Worm (Caenorhabditis elegans) whole organism, L2 larva: ENCODE results near the gene T16G12.9.
A peak's percentile ranks its signal among the peaks of the same experiment; 100 is the strongest.

Source experiments
- C34F6.9 ChIP-seq: fragments of 150-350 bp; optimal IDR thresholded peaks from 2 replicates; lab custom pipeline; 2014; ENCODE audit warnings: missing biosample characterization, missing genetic modification characterization
- F13H6.1 ChIP-seq: sonication (generic microtip); optimal IDR thresholded peaks from 2 replicates; lab custom pipeline; 2016; ENCODE audit warnings: missing genetic modification characterization, missing compliant biosample characterization
- R02D3.7 ChIP-seq: fragments of 150-350 bp; optimal IDR thresholded peaks from 2 replicates; lab custom pipeline; 2014; ENCODE audit warnings: missing biosample characterization, missing genetic modification characterization
- Y55F3AM.14 ChIP-seq: fragments of 200-800 bp; sonication (Bioruptor generic); optimal IDR thresholded peaks from 2 replicates; lab custom pipeline; 2018; ENCODE audit warnings: mild to moderate bottlenecking, missing genetic modification characterization, missing compliant biosample characterization
- aly-2 ChIP-seq: fragments of 150-350 bp; optimal IDR thresholded peaks from 2 replicates; lab custom pipeline; 2014; ENCODE audit warnings: missing biosample characterization, missing genetic modification characterization
- ama-1 ChIP-seq: fragments of 150-350 bp; optimal IDR thresholded peaks from 2 replicates; lab custom pipeline; 2018; ENCODE audit warnings: inconsistent platforms
- blmp-1 ChIP-seq: sonication (generic microtip); optimal IDR thresholded peaks from 2 replicates; lab custom pipeline; 2017; ENCODE audit warnings: missing genetic modification characterization, mild to moderate bottlenecking, missing compliant biosample characterization, antibody characterized with exemption, moderate library complexity; ENCODE audit not compliant: insufficient read depth
- ceh-16 ChIP-seq: fragments of 150-350 bp; optimal IDR thresholded peaks from 2 replicates; lab custom pipeline; 2014; ENCODE audit warnings: missing biosample characterization, missing genetic modification characterization
- ceh-82 ChIP-seq: fragments of 150-350 bp; optimal IDR thresholded peaks from 2 replicates; lab custom pipeline; 2014; ENCODE audit warnings: missing biosample characterization, missing genetic modification characterization
- crh-2 ChIP-seq: sonication (generic microtip); optimal IDR thresholded peaks from 2 replicates; lab custom pipeline; 2017; ENCODE audit warnings: missing biosample characterization, missing genetic modification characterization
- dmd-4 ChIP-seq: sonication (generic microtip); optimal IDR thresholded peaks from 2 replicates; lab custom pipeline; 2017; ENCODE audit warnings: missing biosample characterization, missing genetic modification characterization
- egl-27 ChIP-seq: sonication (generic microtip); optimal IDR thresholded peaks from 3 replicates; lab custom pipeline; 2017; ENCODE audit warnings: missing biosample characterization, missing genetic modification reagents, missing genetic modification characterization
- fos-1 ChIP-seq: fragments of 150-350 bp; optimal IDR thresholded peaks from 2 replicates; lab custom pipeline; 2014; ENCODE audit warnings: missing biosample characterization, missing genetic modification characterization
- gmeb-1 ChIP-seq: fragments of 150-350 bp; optimal IDR thresholded peaks from 2 replicates; lab custom pipeline; 2014; ENCODE audit warnings: missing biosample characterization, missing genetic modification characterization
- lin-39 ChIP-seq: fragments of 150-350 bp; optimal IDR thresholded peaks from 2 replicates; lab custom pipeline; 2014; ENCODE audit warnings: missing biosample characterization, missing genetic modification reagents, missing genetic modification characterization
- lsy-2 ChIP-seq, 2 experiments: fragments of 150-350 bp in 1 of 2; sonication (generic microtip) in 1 of 2; optimal IDR thresholded peaks; 2 replicates each; lab custom pipeline; 2014 to 2017; ENCODE audit warnings: missing biosample characterization in 2 of 2, missing genetic modification characterization in 2 of 2
- mbf-1 ChIP-seq: sonication (generic microtip); optimal IDR thresholded peaks from 2 replicates; lab custom pipeline; 2017; ENCODE audit warnings: missing biosample characterization, missing genetic modification characterization
- mdl-1 ChIP-seq, 2 experiments: fragments of 150-350 bp in 1 of 2; sonication (generic microtip) in 1 of 2; optimal IDR thresholded peaks; 2 replicates each; lab custom pipeline; 2017; ENCODE audit warnings: missing biosample characterization in 2 of 2, missing genetic modification characterization in 2 of 2
- nhr-11 ChIP-seq: fragments of 150-350 bp; optimal IDR thresholded peaks from 2 replicates; lab custom pipeline; 2014; ENCODE audit warnings: missing biosample characterization, missing genetic modification characterization
- nhr-12 ChIP-seq: fragments of 150-350 bp; optimal IDR thresholded peaks from 2 replicates; lab custom pipeline; 2014; ENCODE audit warnings: missing biosample characterization, missing genetic modification characterization
- nhr-129 ChIP-seq: fragments of 150-350 bp; optimal IDR thresholded peaks from 2 replicates; lab custom pipeline; 2014; ENCODE audit warnings: missing biosample characterization, missing genetic modification characterization
- nhr-21 ChIP-seq: fragments of 150-350 bp; optimal IDR thresholded peaks from 2 replicates; lab custom pipeline; 2014; ENCODE audit warnings: missing biosample characterization, missing genetic modification characterization
- nhr-23 ChIP-seq: fragments of 150-350 bp; optimal IDR thresholded peaks from 2 replicates; lab custom pipeline; 2014; ENCODE audit warnings: missing biosample characterization, missing genetic modification reagents, missing genetic modification characterization
- nhr-25 ChIP-seq: fragments of 150-350 bp; sonication (generic microtip); optimal IDR thresholded peaks from 3 replicates; lab custom pipeline; 2014; ENCODE audit warnings: missing biosample characterization, missing genetic modification characterization
- nhr-6 ChIP-seq: fragments of 150-350 bp; optimal IDR thresholded peaks from 2 replicates; lab custom pipeline; 2014; ENCODE audit warnings: missing biosample characterization, missing genetic modification characterization
- nhr-77 ChIP-seq: fragments of 150-350 bp; optimal IDR thresholded peaks from 2 replicates; lab custom pipeline; 2014; ENCODE audit warnings: missing biosample characterization, missing genetic modification characterization
- peb-1 ChIP-seq: fragments of 150-350 bp; optimal IDR thresholded peaks from 2 replicates; lab custom pipeline; 2014; ENCODE audit warnings: missing biosample characterization, missing genetic modification characterization
- sem-4 ChIP-seq: fragments of 150-350 bp; optimal IDR thresholded peaks from 2 replicates; lab custom pipeline; 2014; ENCODE audit warnings: missing biosample characterization, missing genetic modification reagents, missing genetic modification characterization
- skn-1 ChIP-seq: sonication (generic microtip); optimal IDR thresholded peaks from 2 replicates; lab custom pipeline; 2017; ENCODE audit warnings: missing biosample characterization, missing genetic modification characterization
- sma-3 ChIP-seq: sonication (generic microtip); optimal IDR thresholded peaks from 2 replicates; lab custom pipeline; 2016; ENCODE audit warnings: missing genetic modification reagents, missing genetic modification characterization, missing compliant biosample characterization
- sma-9 ChIP-seq, 2 experiments: fragments of 150-350 bp in 1 of 2; sonication (generic microtip) in 1 of 2; optimal IDR thresholded peaks; 2 replicates each; lab custom pipeline; 2014 to 2016; ENCODE audit warnings: missing genetic modification characterization in 2 of 2, mild to moderate bottlenecking in 1 of 2, missing biosample characterization in 1 of 2, missing compliant biosample characterization in 1 of 2, missing genetic modification reagents in 1 of 2, moderate library complexity in 1 of 2
- unc-39 ChIP-seq: fragments of 150-350 bp; optimal IDR thresholded peaks from 2 replicates; lab custom pipeline; 2014; ENCODE audit warnings: missing biosample characterization, missing genetic modification characterization
- unc-55 ChIP-seq: fragments of 150-350 bp; sonication (generic microtip); optimal IDR thresholded peaks from 3 replicates; lab custom pipeline; 2014; ENCODE audit warnings: missing biosample characterization, missing genetic modification reagents, missing genetic modification characterization
- unc-62 ChIP-seq: fragments of 150-350 bp; optimal IDR thresholded peaks from 2 replicates; lab custom pipeline; 2014; ENCODE audit warnings: missing biosample characterization, missing genetic modification reagents, missing genetic modification characterization
- zag-1 ChIP-seq: fragments of 150-350 bp; optimal IDR thresholded peaks from 2 replicates; lab custom pipeline; 2014; ENCODE audit warnings: missing biosample characterization, missing genetic modification characterization
- ztf-4 ChIP-seq: fragments of 150-350 bp; optimal IDR thresholded peaks from 2 replicates; lab custom pipeline; 2014; ENCODE audit warnings: missing biosample characterization, missing genetic modification characterization

The T16G12.9 gene

DNA sequence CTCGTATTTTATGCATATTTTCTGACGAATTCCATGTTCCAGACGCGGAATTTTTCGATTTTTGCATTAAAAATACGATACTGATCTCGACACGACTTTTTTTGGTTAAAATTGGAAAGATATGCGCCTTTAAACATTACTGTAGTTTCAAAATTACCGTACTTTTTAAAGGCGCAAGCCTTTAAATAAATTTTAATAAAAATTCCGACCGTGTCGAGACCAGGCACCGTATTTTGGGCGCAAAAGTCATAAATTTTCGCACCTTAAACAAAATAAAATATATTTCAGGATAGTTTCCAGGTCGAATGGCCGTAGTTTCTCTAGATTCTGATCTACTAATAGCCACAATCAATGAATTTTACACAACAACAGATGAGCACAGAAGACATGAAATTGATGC is 8.8 kb downstream of the T16G12.9 start, which contains the start of gene T16G12.6:
Gene T16G12.6 (plus strand): TSS at position 301 of the 400 bp plus-strand sequence.
- TF ChIP-seq ama-1 (lab: Kevin White, UChicago) (no peak), F13H6.1 (no peak), nhr-129 (tag; lab: Kevin White, UChicago) (no peak), R02D3.7 (tag; lab: Kevin White, UChicago) (no peak), peb-1 (tag; lab: Kevin White, UChicago) (no peak), blmp-1 (tag; lab: Kevin White, UChicago) (no peak), unc-62 (GFP tag; lab: Kevin White, UChicago) (no peak), aly-2 (tag; lab: Kevin White, UChicago) (no peak), fos-1 (tag; lab: Kevin White, UChicago) (no peak), nhr-6 (tag; lab: Kevin White, UChicago) (no peak), unc-55 (GFP tag; lab: Kevin White, UChicago) (no peak), ceh-16 (tag; lab: Kevin White, UChicago) (no peak), nhr-21 (no peak), unc-39 (tag; lab: Kevin White, UChicago) (no peak), ztf-4 (tag; lab: Kevin White, UChicago) (no peak), zag-1 (tag; lab: Kevin White, UChicago) (no peak), crh-2 (no peak)
- TF ChIP-seq, all 48 proteins: peak for 0

DNA sequence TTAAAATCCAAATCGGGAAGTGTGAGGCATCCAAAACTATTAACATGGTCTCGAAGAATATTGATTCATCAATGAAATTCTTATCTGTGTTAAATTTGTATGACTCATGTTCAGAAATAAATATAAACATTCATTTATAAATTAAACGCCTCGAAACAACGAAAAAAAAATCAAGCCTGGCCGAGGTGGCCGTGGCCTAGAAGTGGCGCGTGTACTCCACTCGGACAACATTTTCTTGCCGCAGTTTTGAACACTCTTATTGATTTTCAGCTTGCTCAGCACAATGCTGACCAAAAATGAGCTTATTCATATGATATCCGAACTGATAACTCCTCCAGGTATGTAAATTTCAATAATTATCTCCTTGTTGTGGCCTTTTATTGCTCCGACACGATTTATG is 13.9 kb downstream of the T16G12.9 start, which contains the start of gene ekl-6:
Gene ekl-6 (plus strand): TSS at position 265 of the 400 bp plus-strand sequence.
- TF ChIP-seq C34F6.9 (peak; percentile 73), fos-1 (tag; lab: Kevin White, UChicago) (peak; percentile 21), blmp-1 (tag; lab: Kevin White, UChicago) (no peak), sma-3 (GFP tag; lab: Kevin White, UChicago) (peak; percentile 63), mbf-1 (tag; lab: Kevin White, UChicago) (no peak), mdl-1 (tag; optimal IDR thresholded peaks at IDR 0.05; lab: Kevin White, UChicago) (no peak), nhr-23 (no peak), unc-39 (tag; lab: Kevin White, UChicago) (no peak), nhr-129 (tag; lab: Kevin White, UChicago) (no peak), lsy-2 (tag; optimal IDR thresholded peaks at IDR 0.05; lab: Kevin White, UChicago) (peak in 1 of 2 experiments; percentile 47), nhr-77 (tag; lab: Kevin White, UChicago) (no peak), sma-9 (GFP tag; optimal IDR thresholded peaks at IDR 0.05; lab: Kevin White, UChicago) (peak; percentile 68), sma-9 (tag; optimal IDR thresholded peaks at IDR 0.05; lab: Kevin White, UChicago) (no peak), lin-39 (tag; lab: Kevin White, UChicago) (no peak), F13H6.1 (peak; percentile 58), crh-2 (peak; percentile 4), unc-55 (GFP tag; lab: Kevin White, UChicago) (peak; percentile 54), sem-4 (tag; lab: Kevin White, UChicago) (no peak), nhr-25 (tag; lab: Kevin White, UChicago) (no peak), gmeb-1 (tag; lab: Kevin White, UChicago) (peak; percentile 51)

DNA sequence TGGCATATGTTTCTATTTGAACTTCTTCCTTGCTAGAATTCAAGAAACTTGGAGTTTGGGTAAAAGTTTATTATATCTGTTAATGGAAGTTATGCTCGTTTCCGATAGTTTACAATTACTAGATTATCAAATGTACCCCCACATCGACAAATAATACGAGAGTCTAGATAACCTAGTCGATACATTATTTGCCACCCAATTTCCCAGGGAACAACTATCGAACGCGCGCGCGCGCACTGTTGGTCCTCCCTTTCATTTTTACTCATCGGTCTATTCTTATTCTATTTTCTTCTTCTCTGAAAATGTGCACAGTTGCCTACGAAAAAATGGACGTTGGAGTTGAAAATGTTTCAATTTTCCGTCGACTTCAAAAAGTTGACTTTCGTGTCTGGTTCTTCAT is 17.5 kb downstream of the T16G12.9 start, which contains the start of gene T16G12.13:
Gene T16G12.13 (plus strand): TSS at position 293 of the 400 bp plus-strand sequence.
- TF ChIP-seq nhr-129 (tag; lab: Kevin White, UChicago) = no peak
- no peak for TF ChIP-seq skn-1 (tag; lab: Kevin White, UChicago)
- no peak for TF ChIP-seq nhr-12
- no peak for TF ChIP-seq Y55F3AM.14
- TF ChIP-seq ceh-16 (tag; lab: Kevin White, UChicago) = no peak
- no peak for TF ChIP-seq lsy-2 (tag; optimal IDR thresholded peaks at IDR 0.05; lab: Kevin White, UChicago)
- no peak for TF ChIP-seq aly-2 (tag; lab: Kevin White, UChicago)
- TF ChIP-seq nhr-6 (tag; lab: Kevin White, UChicago) = no peak
- TF ChIP-seq egl-27 (tag; lab: Kevin White, UChicago) = no peak
- TF ChIP-seq nhr-77 (tag; lab: Kevin White, UChicago) = no peak
- no peak for TF ChIP-seq nhr-21
- no peak for TF ChIP-seq dmd-4 (tag; lab: Kevin White, UChicago)
- TF ChIP-seq F13H6.1 = no peak
- no peak for TF ChIP-seq mdl-1 (tag; optimal IDR thresholded peaks at IDR 0.05; lab: Kevin White, UChicago)
- no peak for TF ChIP-seq fos-1 (tag; lab: Kevin White, UChicago)
- no peak for TF ChIP-seq ceh-82 (tag; lab: Kevin White, UChicago)
- TF ChIP-seq ztf-4 (tag; lab: Kevin White, UChicago) = no peak
- no peak for TF ChIP-seq nhr-11 (tag; lab: Kevin White, UChicago)
- no peak for TF ChIP-seq C34F6.9
- no peak for TF ChIP-seq peb-1 (tag; lab: Kevin White, UChicago)
